Worm (Caenorhabditis elegans) whole organism, mixed stage, embryonic: ENCODE measurements around the gene dtmk-1.

ENCODE experiments used
- ham-2 ChIP-seq: fragments of 200-800 bp; sonication (Bioruptor generic); optimal IDR thresholded peaks from 2 replicates; lab custom pipeline; 2018; ENCODE audit warnings: mild to moderate bottlenecking, missing genetic modification characterization, missing compliant biosample characterization
- nhr-2 ChIP-seq: fragments of 150-350 bp; optimal IDR thresholded peaks from 2 replicates; lab custom pipeline; 2014; ENCODE audit warnings: missing biosample characterization, missing genetic modification characterization
- nhr-237 ChIP-seq: fragments of 150-350 bp; optimal IDR thresholded peaks from 2 replicates; lab custom pipeline; 2014; ENCODE audit warnings: missing biosample characterization, missing genetic modification characterization
- sptf-1 ChIP-seq: sonication (generic microtip); optimal IDR thresholded peaks from 2 replicates; lab custom pipeline; 2017; ENCODE audit warnings: mild to moderate bottlenecking, missing genetic modification characterization, moderate library complexity, missing compliant biosample characterization
- tbx-8 ChIP-seq: fragments of 200-800 bp; sonication (Bioruptor generic); optimal IDR thresholded peaks from 2 replicates; lab custom pipeline; 2018; ENCODE audit warnings: mild to moderate bottlenecking, missing genetic modification characterization, moderate library complexity, missing compliant biosample characterization

DNA sequence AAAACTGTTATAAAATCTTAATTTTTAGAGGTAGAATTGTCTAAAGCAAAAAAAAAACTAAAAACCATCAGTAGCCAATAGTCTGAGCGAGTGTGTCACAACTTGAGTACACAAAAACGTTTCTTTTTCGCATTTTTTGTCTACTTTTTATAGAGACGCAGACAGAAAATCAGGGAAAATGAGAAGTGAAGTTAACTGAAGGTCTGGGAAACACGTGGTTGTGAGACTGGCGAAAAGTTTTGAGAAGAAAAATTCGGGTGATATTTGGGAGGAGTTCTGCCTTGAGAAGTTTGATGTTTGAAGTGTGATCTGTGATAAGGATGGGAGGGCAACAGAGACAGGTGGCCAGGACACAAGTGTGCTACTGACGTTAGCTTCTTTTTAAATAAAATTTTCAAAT is 29.3 kb downstream of the dtmk-1 start:
- no peak for TF ChIP-seq ham-2
- no peak for TF ChIP-seq nhr-2 (tag; lab: Kevin White, UChicago)
- TF ChIP-seq sptf-1 (tag; lab: Kevin White, UChicago) = no peak
- no peak for TF ChIP-seq tbx-8
- no peak for TF ChIP-seq nhr-237 (tag; lab: Kevin White, UChicago)
